Fruit fly (Drosophila melanogaster) whole organism, adult: ENCODE data around the gene CG31224.

ENCODE experiments used
- CG11617 ChIP-seq: fragments of 200-800 bp; sonication (Bioruptor generic); optimal IDR thresholded peaks from 2 replicates; lab custom pipeline; 2017; ENCODE audit warnings: mild to moderate bottlenecking, missing biosample characterization, missing genetic modification reagents, missing genetic modification characterization
- CG12768 ChIP-seq: fragments of 200-800 bp; sonication (Bioruptor generic); optimal IDR thresholded peaks from 2 replicates; lab custom pipeline; 2017; ENCODE audit warnings: missing biosample characterization, missing genetic modification characterization, mild to moderate bottlenecking, moderate library complexity, missing genetic modification reagents
- CG14711 ChIP-seq: fragments of 200-800 bp; sonication (Bioruptor generic); optimal IDR thresholded peaks from 2 replicates; lab custom pipeline; 2018; ENCODE audit warnings: missing biosample characterization, mild to moderate bottlenecking, missing genetic modification characterization, moderate library complexity
- CG1620 ChIP-seq: fragments of 200-800 bp; sonication (Bioruptor generic); optimal IDR thresholded peaks from 2 replicates; lab custom pipeline; 2016; ENCODE audit warnings: missing biosample characterization, missing genetic modification characterization
- CG33017 ChIP-seq: fragments of 200-800 bp; sonication (Bioruptor generic); optimal IDR thresholded peaks from 2 replicates; lab custom pipeline; 2018; ENCODE audit warnings: missing biosample characterization, mild to moderate bottlenecking, missing genetic modification characterization, moderate library complexity
- CG7045 ChIP-seq: fragments of 200-800 bp; sonication (Bioruptor generic); optimal IDR thresholded peaks from 2 replicates; lab custom pipeline; 2017; ENCODE audit warnings: missing biosample characterization, mild to moderate bottlenecking, missing genetic modification characterization
- CG7101 ChIP-seq: fragments of 200-800 bp; sonication (Bioruptor generic); optimal IDR thresholded peaks from 2 replicates; lab custom pipeline; 2018; ENCODE audit warnings: missing biosample characterization, mild to moderate bottlenecking, missing genetic modification characterization, moderate library complexity
- Clk ChIP-seq: fragments of 200-800 bp; sonication (Bioruptor generic); optimal IDR thresholded peaks from 2 replicates; lab custom pipeline; 2017; ENCODE audit warnings: missing biosample characterization, missing genetic modification characterization
- Crg-1 ChIP-seq: fragments of 200-800 bp; sonication (Bioruptor generic); optimal IDR thresholded peaks from 2 replicates; lab custom pipeline; 2016; ENCODE audit warnings: missing biosample characterization, missing genetic modification characterization
- Hr96 ChIP-seq: fragments of 200-800 bp; sonication (Bioruptor generic); optimal IDR thresholded peaks from 2 replicates; lab custom pipeline; 2016; ENCODE audit warnings: missing biosample characterization, missing genetic modification characterization
- Mnt ChIP-seq: fragments of 200-800 bp; sonication (Bioruptor generic); optimal IDR thresholded peaks from 2 replicates; lab custom pipeline; 2016; ENCODE audit warnings: missing biosample characterization, mild to moderate bottlenecking, missing genetic modification characterization
- bab1 ChIP-seq: fragments of 200-800 bp; sonication (Bioruptor generic); optimal IDR thresholded peaks from 3 replicates; lab custom pipeline; 2019; ENCODE audit warnings: missing biosample characterization, mild to moderate bottlenecking, missing genetic modification characterization, moderate library complexity
- cic ChIP-seq: fragments of 200-800 bp; sonication (Bioruptor generic); optimal IDR thresholded peaks from 2 replicates; lab custom pipeline; 2017; ENCODE audit warnings: missing biosample characterization, mild to moderate bottlenecking, missing genetic modification characterization, moderate library complexity
- kay ChIP-seq: fragments of 200-800 bp; sonication (Bioruptor generic); peaks from one replicate; lab custom pipeline; 2016; ENCODE audit warnings: missing biosample characterization, missing genetic modification characterization, borderline replicate concordance
- ovo ChIP-seq: fragments of 200-800 bp; sonication (Bioruptor generic); optimal IDR thresholded peaks from 2 replicates; lab custom pipeline; 2016; ENCODE audit warnings: missing biosample characterization, missing genetic modification characterization
- pad ChIP-seq: fragments of 200-800 bp; sonication (Bioruptor generic); optimal IDR thresholded peaks from 3 replicates; lab custom pipeline; 2017; ENCODE audit warnings: missing biosample characterization, missing genetic modification characterization, mild to moderate bottlenecking, moderate library complexity, missing genetic modification reagents
- tj ChIP-seq: fragments of 200-800 bp; sonication (Bioruptor generic); optimal IDR thresholded peaks from 3 replicates; lab custom pipeline; 2017; ENCODE audit warnings: missing biosample characterization, mild to moderate bottlenecking, missing genetic modification characterization, moderate library complexity
- toe ChIP-seq: fragments of 200-800 bp; sonication (Bioruptor generic); optimal IDR thresholded peaks from 2 replicates; lab custom pipeline; 2016; ENCODE audit warnings: missing biosample characterization, missing genetic modification characterization

The CG31224 gene

DNA sequence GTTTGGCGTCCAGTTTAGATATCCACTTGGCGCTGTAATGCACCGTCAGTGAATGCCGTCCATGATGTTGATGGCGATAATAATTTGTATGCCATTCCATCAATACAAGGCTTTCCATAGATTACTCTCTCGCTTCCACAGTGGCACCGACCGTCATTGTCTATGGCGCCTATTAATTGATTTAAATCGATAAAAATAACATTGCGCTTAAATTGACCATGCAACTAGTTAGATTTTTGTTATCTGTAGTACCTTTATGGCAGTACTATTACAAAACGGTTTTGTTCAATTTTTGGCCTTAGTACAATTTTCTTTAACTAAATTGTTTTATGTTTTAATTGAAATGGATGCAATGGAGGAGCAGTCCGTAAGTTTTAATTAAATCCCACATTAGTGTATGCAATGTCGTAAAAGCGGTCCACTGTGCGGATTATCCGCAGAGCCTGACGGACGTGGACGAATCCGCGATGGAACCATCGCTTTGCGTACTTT, 39.6 kb downstream of the CG31224 start:
- TF ChIP-seq Crg-1 (GFP tag; lab: Kevin White, UChicago) = no peak
- no peak for TF ChIP-seq CG11617
- TF ChIP-seq bab1 = no peak
- TF ChIP-seq ovo (GFP tag; lab: Kevin White, UChicago) = no peak
- no peak for TF ChIP-seq CG12768 (GFP tag; lab: Kevin White, UChicago)
- no peak for TF ChIP-seq CG7045 (GFP tag; lab: Kevin White, UChicago)
- no peak for TF ChIP-seq pad (GFP tag; lab: Kevin White, UChicago)
- TF ChIP-seq Hr96 (GFP tag; lab: Kevin White, UChicago) = no peak
- TF ChIP-seq CG14711 (tag; lab: Kevin White, UChicago) = no peak

dm6 chr3R:18617411-18617810, 41.7 kb downstream of the CG31224 start, which contains the start of gene CG7695:
Gene CG7695, minus strand, starts transcription at chr3R:18617511.
- no peak for TF ChIP-seq kay (GFP tag; lab: Kevin White, UChicago)
- TF ChIP-seq pad (GFP tag; lab: Kevin White, UChicago) = no peak
- TF ChIP-seq Clk (GFP tag; lab: Kevin White, UChicago) = no peak
- TF ChIP-seq toe (GFP tag; lab: Kevin White, UChicago) = no peak
- TF ChIP-seq CG11617 = no peak
- TF ChIP-seq CG7101 (tag; lab: Kevin White, UChicago) = no peak
- TF ChIP-seq cic = no peak
- no peak for TF ChIP-seq CG12768 (GFP tag; lab: Kevin White, UChicago)
- no peak for TF ChIP-seq CG7045 (GFP tag; lab: Kevin White, UChicago)
- no peak for TF ChIP-seq CG33017 (tag; lab: Kevin White, UChicago)
- no peak for TF ChIP-seq Mnt

dm6 chr3R:18616007-18616406, 43.1 kb downstream of the CG31224 start:
- no peak for TF ChIP-seq toe (GFP tag; lab: Kevin White, UChicago)
- no peak for TF ChIP-seq ovo (GFP tag; lab: Kevin White, UChicago)
- no peak for TF ChIP-seq Mnt
- TF ChIP-seq CG7101 (tag; lab: Kevin White, UChicago) = no peak
- TF ChIP-seq CG1620 (GFP tag; lab: Kevin White, UChicago) = no peak
- no peak for TF ChIP-seq CG7045 (GFP tag; lab: Kevin White, UChicago)
- TF ChIP-seq Crg-1 (GFP tag; lab: Kevin White, UChicago) = no peak
- no peak for TF ChIP-seq tj (GFP tag; lab: Kevin White, UChicago)
- no peak for TF ChIP-seq Hr96 (GFP tag; lab: Kevin White, UChicago)
- no peak for TF ChIP-seq CG12768 (GFP tag; lab: Kevin White, UChicago)
- TF ChIP-seq kay (GFP tag; lab: Kevin White, UChicago) = no peak
- TF ChIP-seq Clk (GFP tag; lab: Kevin White, UChicago) = no peak
- no peak for TF ChIP-seq pad (GFP tag; lab: Kevin White, UChicago)
